Fruit fly (Drosophila melanogaster): ENCODE data around the gene CG13458.

The CG13458 gene

dm6 chr3L:15101639-15102413, 11.5 kb upstream of the CG13458 start:
- TF ChIP-seq dsf (GFP tag; optimal IDR thresholded peaks at IDR 0.05; ENCODE audit: borderline replicate concordance) (no peak), Dif (GFP tag; optimal IDR thresholded peaks at IDR 0.05; ENCODE audit: partially characterized antibody) (peak; percentile 70), woc (GFP tag; optimal IDR thresholded peaks at IDR 0.05) (peak; percentile 68), Abd-B (GFP tag; optimal IDR thresholded peaks at IDR 0.05) (no peak), HLH106 (tag; optimal IDR thresholded peaks at IDR 0.05) (peak; percentile 42), ey (GFP tag; optimal IDR thresholded peaks at IDR 0.05) (peak; percentile 38), Myc (optimal IDR thresholded peaks at IDR 0.05) (no peak), sv (GFP tag; optimal IDR thresholded peaks at IDR 0.05) (no peak), usp (GFP tag; optimal IDR thresholded peaks at IDR 0.05) (no peak), pan (optimal IDR thresholded peaks at IDR 0.05) (no peak), tai (GFP tag; optimal IDR thresholded peaks at IDR 0.05) (no peak), Sp1 (GFP tag; optimal IDR thresholded peaks at IDR 0.05) (no peak), CrebA (GFP tag; optimal IDR thresholded peaks at IDR 0.05; ENCODE audit: borderline replicate concordance) (no peak), N (GFP tag; optimal IDR thresholded peaks at IDR 0.05) (no peak), rgr (GFP tag; optimal IDR thresholded peaks at IDR 0.05) (no peak), Mio (GFP tag; optimal IDR thresholded peaks at IDR 0.05) (no peak), psq (GFP tag; optimal IDR thresholded peaks at IDR 0.05) (peak; percentile 97), Hr83 (GFP tag; optimal IDR thresholded peaks at IDR 0.05; ENCODE audit: poor library complexity, severe bottlenecking) (peak; percentile 16), h (GFP tag; optimal IDR thresholded peaks at IDR 0.05) (peak; percentile 46), dmrt93B (GFP tag; optimal IDR thresholded peaks at IDR 0.05) (peak; percentile 15), brk (GFP tag; optimal IDR thresholded peaks at IDR 0.05) (peak; percentile 46), sage (GFP tag; optimal IDR thresholded peaks at IDR 0.05) (no peak), lola (GFP tag; optimal IDR thresholded peaks at IDR 0.05) (no peak), CG9705 (GFP tag; optimal IDR thresholded peaks at IDR 0.05) (no peak), Jra (GFP tag; optimal IDR thresholded peaks at IDR 0.05) (peak; percentile 2), Dfd (GFP tag; optimal IDR thresholded peaks at IDR 0.05) (no peak), foxo (GFP tag; optimal IDR thresholded peaks at IDR 0.05) (peak in 1 of 2 experiments; percentile 25), Hr78 (GFP tag; optimal IDR thresholded peaks at IDR 0.05) (no peak), CG32264 (GFP tag; optimal IDR thresholded peaks at IDR 0.05) (no peak), OdsH (GFP tag; optimal IDR thresholded peaks at IDR 0.05) (no peak), Rel (GFP tag; optimal IDR thresholded peaks at IDR 0.05) (no peak), Rel (tag; optimal IDR thresholded peaks at IDR 0.05) (peak; percentile 20), fru (GFP tag; optimal IDR thresholded peaks at IDR 0.05) (peak; percentile 60), GATAd (GFP tag; optimal IDR thresholded peaks at IDR 0.05) (no peak), br (GFP tag; optimal IDR thresholded peaks at IDR 0.05) (no peak), jim (GFP tag; optimal IDR thresholded peaks at IDR 0.05) (no peak), Vsx2 (GFP tag; optimal IDR thresholded peaks at IDR 0.05; ENCODE audit: partially characterized antibody) (no peak), Hnf4 (GFP tag; optimal IDR thresholded peaks at IDR 0.05) (no peak), dl (GFP tag; optimal IDR thresholded peaks at IDR 0.05; ENCODE audit: insufficient read depth in 1 of 2, partially characterized antibody in 2 of 2) (no peak)

- TF ChIP-seq Mio (GFP tag; optimal IDR thresholded peaks at IDR 0.05) = no peak
- TF ChIP-seq Abd-B (GFP tag; optimal IDR thresholded peaks at IDR 0.05) = no peak
- peak; percentile 40 for TF ChIP-seq HLH106 (tag; optimal IDR thresholded peaks at IDR 0.05)
- peak in 1 of 2 experiments; percentile 4 for TF ChIP-seq foxo (GFP tag; optimal IDR thresholded peaks at IDR 0.05)
- TF ChIP-seq Dif (GFP tag; optimal IDR thresholded peaks at IDR 0.05; ENCODE audit: partially characterized antibody) = no peak
- TF ChIP-seq psq (GFP tag; optimal IDR thresholded peaks at IDR 0.05) = peak; percentile 17
- peak; percentile 26 for TF ChIP-seq h (GFP tag; optimal IDR thresholded peaks at IDR 0.05)
- TF ChIP-seq CG32264 (GFP tag; optimal IDR thresholded peaks at IDR 0.05) = no peak
- no peak for TF ChIP-seq ey (GFP tag; optimal IDR thresholded peaks at IDR 0.05)
- peak; percentile 39 for TF ChIP-seq woc (GFP tag; optimal IDR thresholded peaks at IDR 0.05)
Measured at dm6 chr3L:15102669-15103309, 10.6 kb upstream of the CG13458 start.

Data from whole organism, wandering third instar larva.